Worm (Caenorhabditis elegans) whole organism, L3 larva: ENCODE data around the gene T14B4.5.

Experiments
- ZK546.5 ChIP-seq: sonication (generic microtip); optimal IDR thresholded peaks from 2 replicates; lab custom pipeline; 2017; ENCODE audit warnings: missing biosample characterization, missing genetic modification characterization
- elt-2 ChIP-seq: sonication (generic microtip); optimal IDR thresholded peaks from 2 replicates; lab custom pipeline; 2016; ENCODE audit warnings: missing genetic modification reagents, mild to moderate bottlenecking, missing genetic modification characterization, missing compliant biosample characterization
- fkh-10 ChIP-seq: sonication (generic microtip); optimal IDR thresholded peaks from 2 replicates; lab custom pipeline; 2017; ENCODE audit warnings: missing biosample characterization, missing genetic modification reagents, missing genetic modification characterization
- fos-1 ChIP-seq: fragments of 150-350 bp; optimal IDR thresholded peaks from 2 replicates; lab custom pipeline; 2014; ENCODE audit warnings: missing biosample characterization, missing genetic modification characterization
- nhr-237 ChIP-seq: fragments of 150-350 bp; optimal IDR thresholded peaks from 2 replicates; lab custom pipeline; 2014; ENCODE audit warnings: missing biosample characterization, missing genetic modification characterization
- skn-1 ChIP-seq: fragments of 150-350 bp; optimal IDR thresholded peaks from 2 replicates; lab custom pipeline; 2014; ENCODE audit warnings: missing biosample characterization, missing genetic modification characterization
- snpc-4 ChIP-seq: fragments of 150-350 bp; optimal IDR thresholded peaks from 2 replicates; lab custom pipeline; 2014; ENCODE audit warnings: missing biosample characterization, missing genetic modification characterization

ce11 chrII:6673894-6674293 lies 42.8 kb upstream of the T14B4.5 start, which contains the start of gene H43E16.1:
- TF ChIP-seq fos-1 (tag; lab: Kevin White, UChicago) = no peak
- TF ChIP-seq nhr-237 = no peak
- no peak for TF ChIP-seq snpc-4 (tag; lab: Kevin White, UChicago)
- peak; percentile 86 for TF ChIP-seq elt-2
- TF ChIP-seq ZK546.5 = no peak
- TF ChIP-seq skn-1 = no peak
- TF ChIP-seq fkh-10 (GFP tag; lab: Kevin White, UChicago) = no peak
